Fruit fly (Drosophila melanogaster) whole organism, embryonic: ENCODE data around the gene Lim1.

Experiments used
- BEAF-32 ChIP-seq: fragments of 200-800 bp; sonication (Bioruptor generic); optimal IDR thresholded peaks from 3 replicates; lab custom pipeline; 2017; ENCODE audit warnings: missing biosample characterization, missing genetic modification characterization, mild to moderate bottlenecking, moderate library complexity, missing genetic modification reagents
- CG10147 ChIP-seq: fragments of 200-800 bp; sonication (Bioruptor generic); optimal IDR thresholded peaks from 2 replicates; lab custom pipeline; 2019; ENCODE audit warnings: missing biosample characterization, mild to moderate bottlenecking, missing genetic modification characterization, moderate library complexity
- CG10209 ChIP-seq: fragments of 200-800 bp; sonication (Bioruptor generic); optimal IDR thresholded peaks from 3 replicates; lab custom pipeline; 2017; ENCODE audit warnings: missing biosample characterization, mild to moderate bottlenecking, missing genetic modification characterization, missing genetic modification reagents
- CG11085 ChIP-seq: fragments of 200-800 bp; sonication (Bioruptor generic); IDR thresholded peaks from 2 replicates; pipeline ENCODE4 v1.3.6; 2022; ENCODE audit warnings: missing biosample characterization, missing genetic modification characterization
- CG11504 ChIP-seq: fragments of 200-800 bp; sonication (Bioruptor generic); optimal IDR thresholded peaks from 3 replicates; lab custom pipeline; 2019; ENCODE audit warnings: missing biosample characterization, mild to moderate bottlenecking, missing genetic modification characterization, moderate library complexity
- CG12219 ChIP-seq: fragments of 200-800 bp; sonication (Bioruptor generic); optimal IDR thresholded peaks from 3 replicates; lab custom pipeline; 2018; ENCODE audit warnings: missing biosample characterization, mild to moderate bottlenecking, missing genetic modification characterization
- CG12769 ChIP-seq: fragments of 200-800 bp; sonication (Bioruptor generic); optimal IDR thresholded peaks from 2 replicates; lab custom pipeline; 2019; ENCODE audit warnings: missing biosample characterization, mild to moderate bottlenecking, missing genetic modification characterization, moderate library complexity
- CG13123 ChIP-seq: fragments of 200-800 bp; sonication (Bioruptor generic); optimal IDR thresholded peaks from 2 replicates; lab custom pipeline; 2016; ENCODE audit warnings: missing biosample characterization, missing genetic modification characterization
- CG13287 ChIP-seq: fragments of 200-800 bp; sonication (Bioruptor generic); IDR thresholded peaks from 2 replicates; pipeline ENCODE4 v1.3.6; 2022; ENCODE audit warnings: missing biosample characterization, missing genetic modification characterization; ENCODE audit not compliant: partially characterized antibody
- CG13775 ChIP-seq: fragments of 200-800 bp; sonication (Bioruptor generic); optimal IDR thresholded peaks from 3 replicates; lab custom pipeline; 2017; ENCODE audit warnings: missing biosample characterization, mild to moderate bottlenecking, missing genetic modification characterization
- CG13894 ChIP-seq: fragments of 200-800 bp; sonication (Bioruptor generic); optimal IDR thresholded peaks from 3 replicates; lab custom pipeline; 2018; ENCODE audit warnings: missing biosample characterization, mild to moderate bottlenecking, missing genetic modification characterization, moderate library complexity
- CG15479 ChIP-seq: fragments of 200-800 bp; sonication (Bioruptor generic); optimal IDR thresholded peaks from 3 replicates; lab custom pipeline; 2019; ENCODE audit warnings: missing biosample characterization, mild to moderate bottlenecking, missing genetic modification characterization, moderate library complexity
- CG17328 ChIP-seq: fragments of 200-800 bp; sonication (Bioruptor generic); IDR thresholded peaks from 2 replicates; pipeline ENCODE4 v1.3.6; 2022; ENCODE audit warnings: missing biosample characterization, missing genetic modification characterization
- CG17361 ChIP-seq: fragments of 200-800 bp; sonication (Bioruptor generic); IDR thresholded peaks from 3 replicates; pipeline ENCODE4 v1.3.6; 2022; ENCODE audit warnings: missing biosample characterization, missing genetic modification characterization
- CG2120 ChIP-seq: fragments of 200-800 bp; sonication (Bioruptor generic); optimal IDR thresholded peaks from 3 replicates; lab custom pipeline; 2016; ENCODE audit warnings: missing biosample characterization, missing genetic modification characterization
- CG31388 ChIP-seq: fragments of 200-800 bp; sonication (Bioruptor generic); optimal IDR thresholded peaks from 2 replicates; lab custom pipeline; 2016; ENCODE audit warnings: missing biosample characterization, missing genetic modification characterization
- CG31441 ChIP-seq: fragments of 200-800 bp; sonication (Bioruptor generic); IDR thresholded peaks from 2 replicates; pipeline ENCODE4 v1.3.6; 2022; ENCODE audit warnings: missing biosample characterization, missing genetic modification characterization
- CG32767 ChIP-seq: fragments of 200-800 bp; sonication (Bioruptor generic); IDR thresholded peaks from 2 replicates; pipeline ENCODE4 v1.3.6; 2022; ENCODE audit warnings: missing biosample characterization, missing genetic modification characterization
- CG4404 ChIP-seq: fragments of 200-800 bp; sonication (Bioruptor generic); IDR thresholded peaks from 2 replicates; pipeline ENCODE4 v1.3.6; 2022; ENCODE audit warnings: missing biosample characterization, missing genetic modification characterization
- CG4424 ChIP-seq: fragments of 200-800 bp; sonication (Bioruptor generic); optimal IDR thresholded peaks from 3 replicates; lab custom pipeline; 2016; ENCODE audit warnings: missing biosample characterization, missing genetic modification characterization
- CG4707 ChIP-seq: fragments of 200-800 bp; sonication (Bioruptor generic); optimal IDR thresholded peaks from 2 replicates; lab custom pipeline; 2018; ENCODE audit warnings: missing biosample characterization, mild to moderate bottlenecking, missing genetic modification characterization, moderate library complexity
- CG7357 ChIP-seq: fragments of 200-800 bp; sonication (Bioruptor generic); IDR thresholded peaks from 3 replicates; pipeline ENCODE4 v1.3.6; 2022; ENCODE audit warnings: missing biosample characterization, missing genetic modification characterization
- CG7372 ChIP-seq: fragments of 200-800 bp; sonication (Bioruptor generic); IDR thresholded peaks from 2 replicates; pipeline ENCODE4 v1.3.6; 2022; ENCODE audit warnings: missing biosample characterization, missing genetic modification characterization
- CG7839 ChIP-seq: fragments of 200-800 bp; sonication (Bioruptor generic); optimal IDR thresholded peaks from 3 replicates; lab custom pipeline; 2018; ENCODE audit warnings: missing biosample characterization, mild to moderate bottlenecking, missing genetic modification characterization, moderate library complexity
- CG8281 ChIP-seq: fragments of 200-800 bp; sonication (Bioruptor generic); optimal IDR thresholded peaks from 2 replicates; lab custom pipeline; 2018; ENCODE audit warnings: missing biosample characterization, mild to moderate bottlenecking, missing genetic modification characterization, moderate library complexity
- CG8359 ChIP-seq: fragments of 200-800 bp; sonication (Bioruptor generic); optimal IDR thresholded peaks from 2 replicates; lab custom pipeline; 2017; ENCODE audit warnings: missing biosample characterization, mild to moderate bottlenecking, missing genetic modification characterization, borderline replicate concordance
- CG8765 ChIP-seq: fragments of 200-800 bp; sonication (Bioruptor generic); IDR thresholded peaks from 2 replicates; pipeline ENCODE4 v1.3.6; 2022; ENCODE audit warnings: missing biosample characterization, missing genetic modification characterization
- CG9437 ChIP-seq: fragments of 200-800 bp; sonication (Bioruptor generic); optimal IDR thresholded peaks from 2 replicates; lab custom pipeline; 2018; ENCODE audit warnings: missing biosample characterization, mild to moderate bottlenecking, missing genetic modification characterization
- CG9932 ChIP-seq: fragments of 200-800 bp; sonication (Bioruptor generic); IDR thresholded peaks from 2 replicates; pipeline ENCODE4 v1.3.6; 2022; ENCODE audit warnings: missing biosample characterization, missing genetic modification characterization
- E2f1 ChIP-seq: fragments of 200-800 bp; sonication (Bioruptor generic); IDR thresholded peaks from 2 replicates; pipeline ENCODE4 v1.3.6; 2022; ENCODE audit warnings: missing biosample characterization, missing genetic modification characterization
- Ets97D ChIP-seq: fragments of 200-800 bp; sonication (Bioruptor generic); optimal IDR thresholded peaks from 3 replicates; lab custom pipeline; 2016; ENCODE audit warnings: missing biosample characterization, missing genetic modification characterization
- HHEX ChIP-seq: fragments of 200-800 bp; sonication (Bioruptor generic); optimal IDR thresholded peaks from 3 replicates; lab custom pipeline; 2017; ENCODE audit warnings: missing biosample characterization, mild to moderate bottlenecking, missing genetic modification characterization, missing genetic modification reagents
- Hand ChIP-seq: fragments of 200-800 bp; sonication (Bioruptor generic); optimal IDR thresholded peaks from 2 replicates; lab custom pipeline; 2017; ENCODE audit warnings: mild to moderate bottlenecking, missing biosample characterization, missing genetic modification reagents, missing genetic modification characterization
- Myb ChIP-seq: fragments of 200-800 bp; sonication (Bioruptor generic); optimal IDR thresholded peaks from 2 replicates; lab custom pipeline; 2016; ENCODE audit warnings: missing biosample characterization, missing genetic modification characterization
- NFAT ChIP-seq: fragments of 200-800 bp; sonication (Bioruptor generic); IDR thresholded peaks from 2 replicates; pipeline ENCODE4 v1.3.6; 2022; ENCODE audit warnings: missing biosample characterization, missing genetic modification characterization
- Rfx ChIP-seq: fragments of 200-800 bp; sonication (Bioruptor generic); IDR thresholded peaks from 2 replicates; pipeline ENCODE4 v1.3.6; 2022; ENCODE audit warnings: missing biosample characterization, missing genetic modification characterization
- Scr ChIP-seq: fragments of 200-800 bp; sonication (Bioruptor generic); IDR thresholded peaks from 2 replicates; pipeline ENCODE4 v1.3.6; 2022; ENCODE audit warnings: missing biosample characterization, missing genetic modification characterization; ENCODE audit not compliant: partially characterized antibody
- Six4 ChIP-seq: fragments of 200-800 bp; sonication (Bioruptor generic); optimal IDR thresholded peaks from 2 replicates; lab custom pipeline; 2016; ENCODE audit warnings: missing biosample characterization, missing genetic modification characterization
- Xrp1 ChIP-seq: fragments of 200-800 bp; sonication (Bioruptor generic); IDR thresholded peaks from 2 replicates; pipeline ENCODE4 v1.3.6; 2022; ENCODE audit warnings: missing biosample characterization, missing genetic modification characterization
- ac ChIP-seq: fragments of 200-800 bp; sonication (Bioruptor generic); optimal IDR thresholded peaks from 3 replicates; lab custom pipeline; 2017; ENCODE audit warnings: missing biosample characterization, mild to moderate bottlenecking, missing genetic modification characterization
- ara ChIP-seq: fragments of 200-800 bp; sonication (Bioruptor generic); IDR thresholded peaks from 2 replicates; pipeline ENCODE4 v1.3.6; 2022; ENCODE audit warnings: missing biosample characterization, missing genetic modification characterization
- corto ChIP-seq: fragments of 200-800 bp; sonication (Bioruptor generic); optimal IDR thresholded peaks from 2 replicates; lab custom pipeline; 2016; ENCODE audit warnings: missing biosample characterization, mild to moderate bottlenecking, missing genetic modification characterization, moderate library complexity
- gem ChIP-seq: fragments of 200-800 bp; sonication (Bioruptor generic); optimal IDR thresholded peaks from 2 replicates; lab custom pipeline; 2019; ENCODE audit warnings: missing biosample characterization, mild to moderate bottlenecking, missing genetic modification characterization, moderate library complexity
- lab ChIP-seq: fragments of 200-800 bp; sonication (Bioruptor generic); optimal IDR thresholded peaks from 3 replicates; lab custom pipeline; 2017; ENCODE audit warnings: missing biosample characterization, missing genetic modification characterization, mild to moderate bottlenecking, moderate library complexity, missing genetic modification reagents
- lov ChIP-seq, 2 experiments: fragments of 200-800 bp in 1 of 2; fragments of >200 bp in 1 of 2; sonication (Bioruptor generic) in 1 of 2; IDR thresholded peaks in 1 of 2; optimal IDR thresholded peaks in 1 of 2; 2 replicates in 1 of 2; 3 replicates in 1 of 2; pipeline versions ENCODE4 v1.3.6 to Lab custom; 2017 to 2022; ENCODE audit warnings: missing biosample characterization in 1 of 2, missing genetic modification characterization in 1 of 2
- pan ChIP-seq, 4 experiments: fragments of >200 bp in 3 of 4; fragments of 200-800 bp in 1 of 4; sonication (Bioruptor generic) in 1 of 4; optimal IDR thresholded peaks in 3 of 4; IDR thresholded peaks in 1 of 4; 2 replicates each; pipeline versions ENCODE4 v1.3.6 to Lab custom; 2017 to 2022; ENCODE audit warnings: missing biosample characterization in 2 of 4, missing genetic modification characterization in 2 of 4, mixed read lengths in 1 of 4
- ranshi ChIP-seq: fragments of 200-800 bp; sonication (Bioruptor generic); IDR thresholded peaks from 2 replicates; pipeline ENCODE4 v1.3.6; 2022; ENCODE audit warnings: missing biosample characterization, missing genetic modification characterization

Lim1 gene

DNA sequence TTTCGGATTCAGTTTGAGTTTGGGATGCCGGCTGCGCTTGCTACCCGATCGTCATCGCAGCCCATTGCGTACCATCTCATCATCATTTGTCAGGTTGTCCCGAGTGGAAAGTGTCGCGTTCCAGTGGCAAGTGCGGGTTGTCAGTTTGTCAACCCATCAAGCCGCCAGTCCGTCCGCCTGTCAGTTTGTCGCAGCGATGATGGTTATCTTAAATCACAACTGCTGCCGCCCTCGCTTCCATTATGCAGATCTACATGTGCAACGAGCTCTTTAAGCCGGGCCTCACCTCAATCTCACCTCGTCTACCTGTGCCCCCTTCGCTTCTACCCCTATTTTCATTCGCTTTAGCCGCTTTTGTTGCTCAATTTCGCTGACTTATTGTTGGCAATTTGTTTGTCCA, 26.2 kb upstream of the Lim1 start:
- TF ChIP-seq CG15479 (GFP tag; lab: Kevin White, UChicago), result peak; percentile 55
- TF ChIP-seq CG8359, result no peak
- peak; percentile 94 for TF ChIP-seq CG8281

dm6 chrX:8830087-8830486, 24.5 kb upstream of the Lim1 start:
- TF ChIP-seq lov (optimal IDR thresholded peaks at IDR 0.05; lab: Kevin White, UChicago) (no peak), lov (GFP tag; IDR thresholded peaks at IDR 0.05; lab: Robert Waterston, UW) (no peak), CG12219 (GFP tag; lab: Kevin White, UChicago) (no peak), Xrp1 (peak; percentile 75), CG4707 (GFP tag; lab: Kevin White, UChicago) (no peak), CG4404 (GFP tag; lab: Robert Waterston, UW) (peak; percentile 76), CG12769 (tag; lab: Kevin White, UChicago) (peak; percentile 2), CG13775 (GFP tag; lab: Kevin White, UChicago) (peak; percentile 36), CG8765 (GFP tag; lab: Robert Waterston, UW) (peak; percentile 26; the same call in 1 of the 2 replicates), CG13894 (tag; lab: Kevin White, UChicago) (no peak), CG7372 (no peak), corto (GFP tag; lab: Kevin White, UChicago) (no peak), ac (GFP tag; lab: Kevin White, UChicago) (peak; percentile 14), CG2120 (GFP tag; lab: Kevin White, UChicago) (peak; percentile 30), CG32767 (GFP tag; lab: Robert Waterston, UW) (no peak), pan (optimal IDR thresholded peaks at IDR 0.05; lab: Kevin White, UChicago) (no peak), pan (GFP tag; optimal IDR thresholded peaks at IDR 0.05 in 1 of 2, IDR thresholded peaks at IDR 0.05 in 1 of 2) (peak in 1 of 2 experiments; percentile 49), CG7839 (tag; lab: Kevin White, UChicago) (peak; percentile 46), lab (GFP tag; lab: Kevin White, UChicago) (peak; percentile 59), CG4424 (GFP tag; lab: Kevin White, UChicago) (no peak), CG17328 (peak; percentile 45; the same call in 1 of the 2 replicates), HHEX (GFP tag; lab: Kevin White, UChicago) (no peak), CG31441 (GFP tag; lab: Robert Waterston, UW) (0 out of 2 replicates have a peak, but pooled peaks have one; percentile 11), gem (tag; lab: Kevin White, UChicago) (peak; percentile 38), CG9437 (GFP tag; lab: Kevin White, UChicago) (no peak), CG17361 (0 out of 3 replicates have a peak, but pooled peaks have one; percentile 13), CG11085 (GFP tag; lab: Robert Waterston, UW) (no peak), CG13123 (GFP tag; lab: Kevin White, UChicago) (no peak), NFAT (GFP tag; lab: Robert Waterston, UW) (no peak), Myb (no peak), CG13287 (GFP tag; lab: Robert Waterston, UW) (no peak), Ets97D (GFP tag; lab: Kevin White, UChicago) (no peak), BEAF-32 (no peak), Six4 (peak; percentile 5), E2f1 (GFP tag; lab: Robert Waterston, UW) (0 out of 2 replicates have a peak, but pooled peaks have one; percentile 15), Rfx (peak; percentile 57; the same call in 1 of the 2 replicates), CG9932 (peak; percentile 48), CG10209 (GFP tag; lab: Kevin White, UChicago) (peak; percentile 12), Scr (no peak), CG31388 (GFP tag; lab: Kevin White, UChicago) (no peak), CG7357 (GFP tag; lab: Robert Waterston, UW) (0 out of 3 replicates have a peak, but pooled peaks have one; percentile 20), ara (GFP tag; lab: Robert Waterston, UW) (peak; percentile 61; the same call in 1 of the 2 replicates), ranshi (GFP tag; lab: Robert Waterston, UW) (peak; percentile 27; the same call in 1 of the 2 replicates), Hand (GFP tag; lab: Kevin White, UChicago) (peak; percentile 8), CG11504 (tag; lab: Kevin White, UChicago) (peak; percentile 32), CG10147 (GFP tag; lab: Kevin White, UChicago) (no peak)
